Worm (Caenorhabditis elegans) whole organism, young adult: ENCODE data around the gene nprl-3.
A peak's percentile ranks its signal among the peaks of the same experiment; 100 is the strongest.

Experiments
- B0336.3 ChIP-seq: fragments of 200-800 bp; sonication (Bioruptor generic); IDR thresholded peaks from 2 replicates; pipeline ENCODE4 v1.3.6; 2022; ENCODE audit warnings: missing genetic modification characterization, missing compliant biosample characterization
- D2030.7 ChIP-seq: fragments of 200-800 bp; sonication (Bioruptor generic); IDR thresholded peaks from 2 replicates; pipeline ENCODE4 v1.3.6; 2022; ENCODE audit warnings: missing genetic modification reagents, missing genetic modification characterization, missing compliant biosample characterization
- F10E7.11 ChIP-seq: sonication (generic microtip); optimal IDR thresholded peaks from 2 replicates; lab custom pipeline; 2017; ENCODE audit warnings: mild to moderate bottlenecking, missing genetic modification characterization, moderate library complexity, missing compliant biosample characterization
- F22D6.2 ChIP-seq: sonication (generic microtip); optimal IDR thresholded peaks from 2 replicates; lab custom pipeline; 2016; ENCODE audit warnings: mild to moderate bottlenecking, missing genetic modification characterization, missing compliant biosample characterization
- F33H1.4 ChIP-seq: fragments of 200-800 bp; sonication (Bioruptor generic); IDR thresholded peaks from 2 replicates; pipeline ENCODE4 v1.3.6; 2022; ENCODE audit warnings: missing genetic modification reagents, missing genetic modification characterization, missing compliant biosample characterization
- F49E8.2 ChIP-seq: sonication (generic microtip); optimal IDR thresholded peaks from 3 replicates; lab custom pipeline; 2017; ENCODE audit warnings: missing genetic modification characterization, mild to moderate bottlenecking, missing compliant biosample characterization, antibody characterized with exemption, moderate library complexity; ENCODE audit not compliant: insufficient read depth
- F57C9.4 ChIP-seq: sonication (generic microtip); optimal IDR thresholded peaks from 2 replicates; lab custom pipeline; 2017; ENCODE audit warnings: mild to moderate bottlenecking, missing genetic modification characterization, missing compliant biosample characterization
- K11D2.4 ChIP-seq: fragments of 200-800 bp; sonication (Bioruptor generic); IDR thresholded peaks from 2 replicates; pipeline ENCODE4 v1.3.6; 2022; ENCODE audit warnings: missing genetic modification reagents, missing genetic modification characterization, missing compliant biosample characterization
- T26A5.8 ChIP-seq: sonication (generic microtip); optimal IDR thresholded peaks from 2 replicates; lab custom pipeline; 2016; ENCODE audit warnings: missing genetic modification characterization, missing compliant biosample characterization
- Y53G8AR.9 ChIP-seq: fragments of 200-800 bp; sonication (Bioruptor generic); conservative IDR thresholded peaks from 2 replicates; pipeline ENCODE4 v1.3.6; 2022; ENCODE audit warnings: missing genetic modification reagents, missing genetic modification characterization, missing compliant biosample characterization
- akir-1 ChIP-seq: fragments of 200-800 bp; sonication (Bioruptor generic); optimal IDR thresholded peaks from 2 replicates; lab custom pipeline; 2018; ENCODE audit warnings: mild to moderate bottlenecking, missing genetic modification characterization, moderate library complexity, missing compliant biosample characterization
- ama-1 ChIP-seq, 3 experiments: fragments of 150-350 bp in 1 of 3; sonication (generic microtip) in 2 of 3; optimal IDR thresholded peaks; 2 replicates each; lab custom pipeline; 2014 to 2018; ENCODE audit warnings: missing biosample characterization in 2 of 3, missing genetic modification characterization in 2 of 3, missing genetic modification reagents in 2 of 3
- athp-1 ChIP-seq: sonication (generic microtip); optimal IDR thresholded peaks from 2 replicates; lab custom pipeline; 2017; ENCODE audit warnings: mild to moderate bottlenecking, missing genetic modification characterization, missing compliant biosample characterization
- attf-6 ChIP-seq: fragments of 200-800 bp; sonication (Bioruptor generic); IDR thresholded peaks from 2 replicates; pipeline ENCODE4 v1.3.6; 2022; ENCODE audit warnings: missing genetic modification reagents, missing genetic modification characterization, missing compliant biosample characterization
- bed-1 ChIP-seq: fragments of 200-800 bp; sonication (Bioruptor generic); IDR thresholded peaks from 2 replicates; pipeline ENCODE4 v1.3.6; 2022; ENCODE audit warnings: missing genetic modification reagents, missing genetic modification characterization, missing compliant biosample characterization
- bed-2 ChIP-seq: fragments of 200-800 bp; sonication (Bioruptor generic); IDR thresholded peaks from 2 replicates; pipeline ENCODE4 v1.3.6; 2022; ENCODE audit warnings: missing genetic modification reagents, missing genetic modification characterization, missing compliant biosample characterization
- cebp-1 ChIP-seq, 2 experiments: fragments of 200-800 bp in 1 of 2; sonication (Bioruptor generic) in 1 of 2; sonication (generic microtip) in 1 of 2; IDR thresholded peaks in 1 of 2; optimal IDR thresholded peaks in 1 of 2; 2 replicates each; pipeline versions ENCODE4 v1.3.6 to Lab custom; 2017 to 2022; ENCODE audit warnings: missing compliant biosample characterization in 2 of 2, missing genetic modification characterization in 2 of 2, mild to moderate bottlenecking in 1 of 2, missing genetic modification reagents in 1 of 2, moderate library complexity in 1 of 2
- ceh-27 ChIP-seq: fragments of 200-800 bp; sonication (Bioruptor generic); optimal IDR thresholded peaks from 2 replicates; lab custom pipeline; 2018; ENCODE audit warnings: mild to moderate bottlenecking, missing genetic modification characterization, moderate library complexity, missing compliant biosample characterization
- egl-18 ChIP-seq: fragments of 200-800 bp; sonication (Bioruptor generic); IDR thresholded peaks from 2 replicates; pipeline ENCODE4 v1.3.6; 2022; ENCODE audit warnings: missing genetic modification reagents, missing genetic modification characterization, missing compliant biosample characterization
- fkh-3 ChIP-seq: sonication (generic microtip); optimal IDR thresholded peaks from 2 replicates; lab custom pipeline; 2016; ENCODE audit warnings: mild to moderate bottlenecking, missing genetic modification characterization, missing compliant biosample characterization
- hrde-1 ChIP-seq: sonication (generic microtip); optimal IDR thresholded peaks from 2 replicates; lab custom pipeline; 2016; ENCODE audit warnings: missing genetic modification characterization, mild to moderate bottlenecking, missing compliant biosample characterization, moderate library complexity, missing genotype, missing genetic modification reagents, borderline replicate concordance
- lag-1 ChIP-seq: fragments of 200-800 bp; sonication (Bioruptor generic); IDR thresholded peaks from 2 replicates; pipeline ENCODE4 v1.3.6; 2022; ENCODE audit warnings: missing genetic modification reagents, missing genetic modification characterization, missing compliant biosample characterization
- let-607 ChIP-seq, 2 experiments: fragments of 200-800 bp in 1 of 2; sonication (Bioruptor generic) in 1 of 2; sonication (generic microtip) in 1 of 2; optimal IDR thresholded peaks; 2 replicates each; lab custom pipeline; 2016 to 2018; ENCODE audit warnings: mild to moderate bottlenecking in 2 of 2, missing compliant biosample characterization in 2 of 2, missing genetic modification characterization in 2 of 2, moderate library complexity in 2 of 2, missing genotype in 1 of 2
- lin-26 ChIP-seq: fragments of 200-800 bp; sonication (Bioruptor generic); IDR thresholded peaks from 2 replicates; pipeline ENCODE4 v1.3.6; 2022; ENCODE audit warnings: missing genetic modification reagents, missing genetic modification characterization, missing compliant biosample characterization
- lin-54 ChIP-seq: fragments of 200-800 bp; sonication (Bioruptor generic); optimal IDR thresholded peaks from 2 replicates; lab custom pipeline; 2018; ENCODE audit warnings: mild to moderate bottlenecking, missing genetic modification characterization, missing compliant biosample characterization
- madf-8 ChIP-seq: fragments of 200-800 bp; sonication (Bioruptor generic); conservative IDR thresholded peaks from 2 replicates; pipeline ENCODE4 v1.3.6; 2022; ENCODE audit warnings: missing genetic modification reagents, missing genetic modification characterization, missing compliant biosample characterization
- mel-28 ChIP-seq: sonication (generic microtip); optimal IDR thresholded peaks from 2 replicates; lab custom pipeline; 2016; ENCODE audit warnings: borderline replicate concordance, mild to moderate bottlenecking, missing genetic modification characterization, missing compliant biosample characterization
- nhr-80 ChIP-seq: sonication (generic microtip); optimal IDR thresholded peaks from 2 replicates; lab custom pipeline; 2016; ENCODE audit warnings: missing genetic modification characterization, missing compliant biosample characterization
- sdz-38 ChIP-seq: sonication (generic microtip); optimal IDR thresholded peaks from 2 replicates; lab custom pipeline; 2016; ENCODE audit warnings: missing genotype, missing genetic modification characterization, missing compliant biosample characterization
- snpc-1.1 ChIP-seq: sonication (generic microtip); optimal IDR thresholded peaks from 2 replicates; lab custom pipeline; 2017; ENCODE audit warnings: missing genetic modification characterization, mild to moderate bottlenecking, missing compliant biosample characterization, antibody characterized with exemption, moderate library complexity, missing genotype, missing genetic modification reagents; ENCODE audit not compliant: insufficient read depth
- snpc-1.3 ChIP-seq: sonication (generic microtip); optimal IDR thresholded peaks from 2 replicates; lab custom pipeline; 2017; ENCODE audit warnings: missing genetic modification characterization, mild to moderate bottlenecking, missing compliant biosample characterization, antibody characterized with exemption, moderate library complexity, missing genotype, missing genetic modification reagents; ENCODE audit not compliant: insufficient read depth
- xnd-1 ChIP-seq: sonication (generic microtip); optimal IDR thresholded peaks from 2 replicates; lab custom pipeline; 2016; ENCODE audit warnings: missing genotype, missing genetic modification reagents, missing genetic modification characterization, missing compliant biosample characterization
- ztf-18 ChIP-seq: sonication (generic microtip); optimal IDR thresholded peaks from 2 replicates; lab custom pipeline; 2016; ENCODE audit warnings: missing genotype, mild to moderate bottlenecking, missing genetic modification characterization, missing compliant biosample characterization
- ztf-25 ChIP-seq: fragments of 200-800 bp; sonication (Bioruptor generic); IDR thresholded peaks from 2 replicates; pipeline ENCODE4 v1.3.6; 2022; ENCODE audit warnings: missing genetic modification reagents, missing genetic modification characterization, missing compliant biosample characterization
- ztf-26 ChIP-seq: sonication (generic microtip); optimal IDR thresholded peaks from 2 replicates; lab custom pipeline; 2017; ENCODE audit warnings: missing genetic modification characterization, missing compliant biosample characterization

nprl-3 gene

DNA sequence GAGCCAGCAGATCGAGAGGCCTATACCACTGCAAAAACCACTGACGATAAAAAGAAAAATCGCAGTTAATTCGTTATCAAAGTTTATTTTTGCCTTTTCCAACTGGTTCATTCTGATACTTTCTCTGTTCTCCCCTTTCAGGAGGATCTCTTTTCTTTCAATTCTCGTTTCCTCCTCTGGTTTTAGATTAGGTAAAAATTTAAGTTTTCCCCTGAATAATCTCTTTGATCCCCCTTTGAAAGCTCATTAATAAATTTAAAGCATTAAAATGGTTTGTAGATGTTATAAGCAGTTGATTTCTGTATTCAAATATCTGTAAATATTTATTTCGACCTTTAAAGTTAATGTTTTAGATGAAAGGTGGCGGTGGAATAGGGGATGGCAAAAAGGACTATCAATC lies 6.1 kb upstream of the nprl-3 start, which contains the start of gene K07H8.2:
TSS of gene K07H8.2 (plus strand) at position 301 of the 400 bp plus-strand sequence.
- TF ChIP-seq F49E8.2 (tag; lab: Kevin White, UChicago) (peak; percentile 35), xnd-1 (tag; lab: Kevin White, UChicago) (no peak), D2030.7 (GFP tag; lab: Robert Waterston, UW) (no peak), F57C9.4 (tag; lab: Kevin White, UChicago) (no peak), ztf-25 (GFP tag; lab: Robert Waterston, UW) (no peak), ztf-26 (no peak)

DNA sequence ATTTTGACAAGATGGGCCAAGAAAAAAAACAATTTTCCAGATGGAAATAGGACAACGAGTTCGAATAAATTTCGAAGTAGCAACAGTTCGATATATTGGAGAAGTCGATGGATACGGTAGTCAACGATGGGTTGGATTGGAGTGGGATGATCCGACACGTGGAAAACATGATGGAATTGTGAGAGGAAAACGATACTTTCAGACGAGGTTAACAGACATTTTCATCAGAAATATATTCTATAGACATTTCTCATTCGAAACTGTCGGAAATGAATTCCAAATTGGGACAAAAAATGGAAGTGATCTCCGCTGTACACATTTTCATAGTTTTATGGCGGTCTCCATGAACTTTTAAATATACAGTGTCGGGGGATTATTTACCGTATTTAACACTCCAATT lies 2.6 kb upstream of the nprl-3 start, which contains the start of gene tbce-1:
TSS of gene tbce-1 (plus strand) at position 41 of the 400 bp plus-strand sequence.
- TF ChIP-seq ceh-27 (GFP tag; lab: Kevin White, UChicago) (no peak), cebp-1 (GFP tag; IDR thresholded peaks at IDR 0.05; lab: Robert Waterston, UW) (no peak), cebp-1 (tag; optimal IDR thresholded peaks at IDR 0.05; lab: Kevin White, UChicago) (no peak), lin-26 (GFP tag; lab: Robert Waterston, UW) (no peak), B0336.3 (GFP tag; lab: Robert Waterston, UW) (no peak), hrde-1 (tag; lab: Kevin White, UChicago) (peak; percentile 19), snpc-1.3 (no peak), F22D6.2 (tag; lab: Kevin White, UChicago) (no peak), ztf-25 (GFP tag; lab: Robert Waterston, UW) (no peak), athp-1 (tag; lab: Kevin White, UChicago) (no peak), mel-28 (tag; lab: Kevin White, UChicago) (no peak), ztf-18 (no peak), lin-54 (GFP tag; lab: Kevin White, UChicago) (peak; percentile 3)

DNA sequence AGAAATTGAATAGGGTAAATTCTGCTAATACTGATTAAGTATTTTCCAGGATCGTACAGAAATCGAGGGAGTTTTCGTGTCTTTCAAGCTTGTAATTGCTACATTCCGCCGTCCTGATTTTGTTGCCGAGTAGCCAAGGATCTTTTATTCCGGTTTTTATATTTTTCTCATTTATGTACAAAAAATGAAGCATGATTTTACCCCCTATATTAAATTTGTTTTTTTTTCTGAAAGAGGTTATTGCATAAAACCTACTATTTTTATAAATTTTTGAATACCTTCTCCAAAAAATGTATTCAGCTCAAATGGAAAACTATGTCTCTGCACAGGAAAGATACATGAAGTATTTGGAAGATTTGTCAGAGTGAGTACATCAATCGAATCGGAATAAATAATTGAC lies 2.3 kb downstream of the nprl-3 start, which contains the start of gene F35H10.6:
TSS of gene F35H10.6 (plus strand) at position 301 of the 400 bp plus-strand sequence.
- no peak for TF ChIP-seq fkh-3
- TF ChIP-seq cebp-1 (GFP tag; IDR thresholded peaks at IDR 0.05; lab: Robert Waterston, UW): no peak
- no peak for TF ChIP-seq cebp-1 (tag; optimal IDR thresholded peaks at IDR 0.05; lab: Kevin White, UChicago)
- no peak for TF ChIP-seq let-607 (tag; optimal IDR thresholded peaks at IDR 0.05; lab: Kevin White, UChicago)
- no peak for TF ChIP-seq lin-26 (GFP tag; lab: Robert Waterston, UW)
- TF ChIP-seq attf-6: no peak
- no peak for TF ChIP-seq egl-18
- no peak for TF ChIP-seq F33H1.4 (GFP tag; lab: Robert Waterston, UW)
- no peak for TF ChIP-seq K11D2.4 (GFP tag; lab: Robert Waterston, UW)
- no peak for TF ChIP-seq lag-1 (GFP tag; lab: Robert Waterston, UW)
- no peak for TF ChIP-seq bed-2 (GFP tag; lab: Robert Waterston, UW)
- no peak for TF ChIP-seq Y53G8AR.9
- no peak for TF ChIP-seq F10E7.11
- TF ChIP-seq nhr-80: no peak
- TF ChIP-seq ama-1 (optimal IDR thresholded peaks at IDR 0.05; lab: Kevin White, UChicago): no peak
- TF ChIP-seq ama-1 (GFP tag; optimal IDR thresholded peaks at IDR 0.05; lab: Kevin White, UChicago): no peak
- no peak for TF ChIP-seq snpc-1.1
- TF ChIP-seq akir-1 (GFP tag; lab: Kevin White, UChicago): no peak
- TF ChIP-seq sdz-38 (tag; lab: Kevin White, UChicago): no peak
- no peak for TF ChIP-seq T26A5.8 (tag; lab: Kevin White, UChicago)
- no peak for TF ChIP-seq bed-1
- no peak for TF ChIP-seq madf-8 (GFP tag; lab: Robert Waterston, UW)
- TF ChIP-seq, all 124 proteins: peak for 0
